Fruit fly (Drosophila melanogaster): ENCODE results near the gene Pli.

Gene Pli

DNA sequence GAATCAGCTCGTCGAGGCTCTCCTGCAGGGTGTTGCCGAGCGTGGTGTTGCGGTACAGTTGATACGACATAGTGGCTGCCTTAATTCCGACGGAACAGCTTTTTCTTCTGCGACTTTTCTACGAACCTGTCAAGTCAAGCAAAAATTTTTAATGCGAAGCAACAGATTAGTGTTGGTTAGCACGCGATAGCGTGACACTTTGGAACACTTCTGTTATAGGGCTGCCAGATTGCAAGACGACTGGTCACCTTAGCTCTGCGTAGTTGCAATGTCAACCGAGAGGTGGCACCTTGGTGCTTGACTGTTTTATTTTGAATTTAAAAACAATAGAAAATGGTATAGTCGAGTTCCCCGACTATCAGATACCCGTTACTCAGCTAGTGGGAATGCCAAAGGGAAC, 1.0 kb upstream of the Pli start, which contains the start of gene TfIIA-S (continued):
- TF ChIP-seq CG18764 (GFP tag; optimal IDR thresholded peaks at IDR 0.05) (peak; percentile 72), jumu (GFP tag; optimal IDR thresholded peaks at IDR 0.05) (peak; percentile 86), CG3995 (GFP tag; optimal IDR thresholded peaks at IDR 0.05) (peak; percentile 61), CG33213 (GFP tag; optimal IDR thresholded peaks at IDR 0.05) (peak; percentile 94), pros (GFP tag; optimal IDR thresholded peaks at IDR 0.05) (no peak), CG7786 (GFP tag; optimal IDR thresholded peaks at IDR 0.05) (peak; percentile 86), luna (GFP tag; optimal IDR thresholded peaks at IDR 0.05) (peak; percentile 71), Dek (tag; optimal IDR thresholded peaks at IDR 0.05) (peak; percentile 50), CkIIα-i1 (GFP tag; IDR thresholded peaks at IDR 0.05) (no peak), CG7372 (GFP tag; IDR thresholded peaks at IDR 0.05) (no peak), Bdp1 (GFP tag; optimal IDR thresholded peaks at IDR 0.05) (peak; percentile 68), HHEX (GFP tag; optimal IDR thresholded peaks at IDR 0.05) (peak; percentile 71), MBD-R2 (GFP tag; IDR thresholded peaks at IDR 0.05) (no peak), Pdp1 (GFP tag; optimal IDR thresholded peaks at IDR 0.05) (peak; percentile 79 to 83), CG9437 (GFP tag; optimal IDR thresholded peaks at IDR 0.05) (no peak), pfk (GFP tag; optimal IDR thresholded peaks at IDR 0.05) (peak; percentile 2), MTF-1 (GFP tag; optimal IDR thresholded peaks at IDR 0.05; ENCODE audit: borderline replicate concordance) (peak; percentile 76), slp2 (GFP tag; optimal IDR thresholded peaks at IDR 0.05) (peak; percentile 52), NfI (GFP tag; optimal IDR thresholded peaks at IDR 0.05) (peak; percentile 83), CG4707 (GFP tag; optimal IDR thresholded peaks at IDR 0.05) (peak; percentile 4), maf-S (GFP tag; optimal IDR thresholded peaks at IDR 0.05) (peak; percentile 78), dpn (GFP tag; optimal IDR thresholded peaks at IDR 0.05) (peak; percentile 86 to 91), BEAF-32 (GFP tag; optimal IDR thresholded peaks at IDR 0.05) (peak; percentile 69), CG8089 (GFP tag; optimal IDR thresholded peaks at IDR 0.05) (peak; percentile 74), Ptx1 (GFP tag; IDR thresholded peaks at IDR 0.05) (no peak), croc (GFP tag; conservative IDR thresholded peaks at IDR 0.05) (peak; percentile 42; the same call in 2 of the 3 replicates), pum (GFP tag; optimal IDR thresholded peaks at IDR 0.05) (peak; percentile 74), CG31365 (tag; optimal IDR thresholded peaks at IDR 0.05) (peak; percentile 26), dati (GFP tag; IDR thresholded peaks at IDR 0.05) (no peak), gce (GFP tag; IDR thresholded peaks at IDR 0.05) (no peak), tx (GFP tag; optimal IDR thresholded peaks at IDR 0.05) (peak; percentile 81), az2 (GFP tag; optimal IDR thresholded peaks at IDR 0.05) (peak; percentile 65), CG8290 (GFP tag; optimal IDR thresholded peaks at IDR 0.05) (peak; percentile 85), CG8290 (tag; optimal IDR thresholded peaks at IDR 0.05) (peak; percentile 62 to 96), HmgD (GFP tag; optimal IDR thresholded peaks at IDR 0.05) (peak; percentile 93), sug (tag; optimal IDR thresholded peaks at IDR 0.05) (peak; percentile 78), CG1647 (GFP tag; optimal IDR thresholded peaks at IDR 0.05) (peak; percentile 86), NC2β (GFP tag; optimal IDR thresholded peaks at IDR 0.05) (peak; percentile 75), CG4820 (GFP tag; optimal IDR thresholded peaks at IDR 0.05) (peak; percentile 54), sima (GFP tag; optimal IDR thresholded peaks at IDR 0.05) (peak; percentile 57), dmrt11E (tag; optimal IDR thresholded peaks at IDR 0.05) (peak; percentile 36), CG11247 (GFP tag; IDR thresholded peaks at IDR 0.05) (no peak), tin (GFP tag; optimal IDR thresholded peaks at IDR 0.05) (peak; percentile 81), Xrp1 (GFP tag; IDR thresholded peaks at IDR 0.05) (no peak), bsh (GFP tag; optimal IDR thresholded peaks at IDR 0.05) (peak in 1 of 2 experiments; percentile 49), Chrac-16 (GFP tag; optimal IDR thresholded peaks at IDR 0.05) (peak; percentile 82), CG2202 (tag; optimal IDR thresholded peaks at IDR 0.05) (peak; percentile 11), CG4328 (GFP tag; optimal IDR thresholded peaks at IDR 0.05) (peak; percentile 33), sens (GFP tag) (peak; percentile 90), CG15011 (GFP tag; optimal IDR thresholded peaks at IDR 0.05) (no peak), Deaf1 (tag; optimal IDR thresholded peaks at IDR 0.05) (no peak), crp (GFP tag; optimal IDR thresholded peaks at IDR 0.05) (peak in 1 of 2 experiments; percentile 38)

Data from whole organism, embryonic.